Worm (Caenorhabditis elegans): ENCODE measurements around the gene T14B4.20.

T14B4.20 gene

ce11 chrII:6752850-6753249 lies 36.1 kb downstream of the T14B4.20 start, which contains the start of gene F41G3.21:
Gene F41G3.21, minus strand, starts transcription at chrII:6752950.
- TF ChIP-seq elt-2 (tag; optimal IDR thresholded peaks at IDR 0.05), result no peak

- no peak for TF ChIP-seq lim-6 (tag; optimal IDR thresholded peaks at IDR 0.05)
- no peak for TF ChIP-seq ceh-31 (tag; optimal IDR thresholded peaks at IDR 0.05)
- no peak for TF ChIP-seq hlh-13 (GFP tag; optimal IDR thresholded peaks at IDR 0.05)
- TF ChIP-seq ceh-19 (GFP tag; optimal IDR thresholded peaks at IDR 0.05), result no peak
These were observed 38.0 kb downstream of the T14B4.20 start, which contains the start of the genes srx-95 and fis-1 for ce11 chrII:6754671-6755224. Gene srx-95, minus strand, starts transcription at chrII:6754771. Gene fis-1, plus strand, starts transcription at chrII:6755174.

- TF ChIP-seq pag-3 (tag; optimal IDR thresholded peaks at IDR 0.05; ENCODE audit: borderline replicate concordance) (no peak), T23F11.4 (GFP tag; optimal IDR thresholded peaks at IDR 0.05) (no peak), dmd-4 (tag; optimal IDR thresholded peaks at IDR 0.05; ENCODE audit: borderline replicate concordance) (no peak), ttx-3 (tag; optimal IDR thresholded peaks at IDR 0.05) (no peak), tbx-7 (tag; optimal IDR thresholded peaks at IDR 0.05) (no peak), rnt-1 (tag; optimal IDR thresholded peaks at IDR 0.05) (no peak), C38D4.7 (GFP tag; optimal IDR thresholded peaks at IDR 0.05) (no peak), ceh-18 (tag; optimal IDR thresholded peaks at IDR 0.05) (no peak), ceh-24 (tag; optimal IDR thresholded peaks at IDR 0.05) (no peak), lim-6 (tag; optimal IDR thresholded peaks at IDR 0.05) (no peak), pha-4 (tag; optimal IDR thresholded peaks at IDR 0.05) (no peak), Y22D7AL.16 (tag; optimal IDR thresholded peaks at IDR 0.05) (no peak), elt-4 (tag; optimal IDR thresholded peaks at IDR 0.05) (no peak), madf-2 (tag; optimal IDR thresholded peaks at IDR 0.05) (no peak), unc-55 (GFP tag; optimal IDR thresholded peaks at IDR 0.05) (no peak), ahr-1 (tag; optimal IDR thresholded peaks at IDR 0.05) (no peak), unc-42 (tag; optimal IDR thresholded peaks at IDR 0.05) (no peak), zip-5 (tag; optimal IDR thresholded peaks at IDR 0.05) (no peak)
These were observed 39.5 kb downstream of the T14B4.20 start, which contains the start of gene F41G3.3 for ce11 chrII:6756232-6756631. Gene F41G3.3, plus strand, starts transcription at chrII:6756532.

ce11 chrII:6764734-6765133 lies 48.0 kb downstream of the T14B4.20 start, which contains the start of gene nlp-50:
Gene nlp-50, plus strand, starts transcription at chrII:6765034.
- TF ChIP-seq dmd-4 (tag; optimal IDR thresholded peaks at IDR 0.05; ENCODE audit: borderline replicate concordance) (no peak), ref-2 (tag; optimal IDR thresholded peaks at IDR 0.05) (no peak), ceh-24 (tag; optimal IDR thresholded peaks at IDR 0.05) (no peak), hlh-15 (tag; optimal IDR thresholded peaks at IDR 0.05) (no peak), nhr-232 (tag; optimal IDR thresholded peaks at IDR 0.05) (no peak)

Measured in whole organism, late embryonic.